Worm (Caenorhabditis elegans) whole organism, L4 larva: ENCODE measurements around the gene K01A11.3.

ENCODE experiments used
- F26F4.8 ChIP-seq: fragments of 200-800 bp; sonication (Bioruptor generic); conservative IDR thresholded peaks from 2 replicates; pipeline ENCODE4 v1.3.6; 2022; ENCODE audit warnings: missing genetic modification characterization, missing compliant biosample characterization
- F49E8.2 ChIP-seq: sonication (generic microtip); optimal IDR thresholded peaks from 2 replicates; lab custom pipeline; 2016; ENCODE audit warnings: missing compliant biosample characterization, mild to moderate bottlenecking, missing genetic modification characterization, borderline replicate concordance
- Y48G9A.11 ChIP-seq: fragments of 200-800 bp; sonication (Bioruptor generic); IDR thresholded peaks from 2 replicates; pipeline ENCODE4 v1.3.6; 2022; ENCODE audit warnings: missing genetic modification reagents, missing genetic modification characterization, missing compliant biosample characterization
- Y5F2A.4 ChIP-seq: fragments of 200-800 bp; sonication (Bioruptor generic); optimal IDR thresholded peaks from 2 replicates; lab custom pipeline; 2018; ENCODE audit warnings: mild to moderate bottlenecking, missing genetic modification characterization, missing compliant biosample characterization
- ZK337.2 ChIP-seq: fragments of 200-800 bp; sonication (Bioruptor generic); IDR thresholded peaks from 2 replicates; pipeline ENCODE4 v1.3.6; 2022; ENCODE audit warnings: missing genetic modification reagents, missing genetic modification characterization, missing compliant biosample characterization
- ZK546.5 ChIP-seq, 2 experiments: sonication (generic microtip); optimal IDR thresholded peaks; 2 replicates each; lab custom pipeline; 2017; ENCODE audit warnings: missing biosample characterization in 2 of 2, missing genetic modification characterization in 2 of 2
- aha-1 ChIP-seq: fragments of 150-350 bp; peaks from one replicate; lab custom pipeline; 2014; ENCODE audit warnings: missing biosample characterization, missing genetic modification characterization
- aly-2 ChIP-seq: sonication (generic microtip); optimal IDR thresholded peaks from 2 replicates; lab custom pipeline; 2018; ENCODE audit warnings: missing biosample characterization, missing genetic modification characterization
- ama-1 ChIP-seq: fragments of 150-350 bp; optimal IDR thresholded peaks from 2 replicates; lab custom pipeline; 2014; ENCODE audit warnings: inconsistent platforms, mixed read lengths
- arid-1 ChIP-seq: fragments of 200-800 bp; sonication (Bioruptor generic); conservative IDR thresholded peaks from 2 replicates; pipeline ENCODE4 v1.3.6; 2022; ENCODE audit warnings: missing genetic modification reagents, missing genetic modification characterization, missing compliant biosample characterization
- attf-4 ChIP-seq: sonication (generic microtip); optimal IDR thresholded peaks from 3 replicates; lab custom pipeline; 2017; ENCODE audit warnings: missing biosample characterization, missing genetic modification characterization
- ceh-28 ChIP-seq: fragments of 150-350 bp; optimal IDR thresholded peaks from 2 replicates; lab custom pipeline; 2014; ENCODE audit warnings: missing biosample characterization, missing genetic modification reagents, missing genetic modification characterization
- ceh-32 ChIP-seq: sonication (generic microtip); optimal IDR thresholded peaks from 2 replicates; lab custom pipeline; 2016; ENCODE audit warnings: mild to moderate bottlenecking, missing genetic modification characterization, missing compliant biosample characterization; ENCODE audit not compliant: poor library complexity
- ceh-62 ChIP-seq: sonication (generic microtip); optimal IDR thresholded peaks from 2 replicates; lab custom pipeline; 2017; ENCODE audit warnings: missing biosample characterization, missing genetic modification characterization
- ctbp-1 ChIP-seq: fragments of 200-800 bp; sonication (Bioruptor generic); IDR thresholded peaks from 2 replicates; pipeline ENCODE4 v1.3.6; 2022; ENCODE audit warnings: missing genetic modification reagents, missing genetic modification characterization, missing compliant biosample characterization
- daf-12 ChIP-seq: fragments of 150-350 bp; optimal IDR thresholded peaks from 2 replicates; lab custom pipeline; 2014; ENCODE audit warnings: missing biosample characterization, missing genetic modification reagents, missing genetic modification characterization
- daf-16 ChIP-seq, 3 experiments: sonication (generic microtip); optimal IDR thresholded peaks; 2 replicates each; lab custom pipeline; 2016 to 2017; ENCODE audit warnings: missing genetic modification characterization in 3 of 3, missing genetic modification reagents in 3 of 3, mild to moderate bottlenecking in 2 of 3, missing compliant biosample characterization in 2 of 3, missing biosample characterization in 1 of 3, moderate library complexity in 1 of 3
- dmd-6 ChIP-seq: fragments of 200-800 bp; sonication (Bioruptor generic); IDR thresholded peaks from 2 replicates; pipeline ENCODE4 v1.3.6; 2022; ENCODE audit warnings: missing genetic modification reagents, missing genetic modification characterization, missing compliant biosample characterization
- dmd-8 ChIP-seq: fragments of 200-800 bp; sonication (Bioruptor generic); IDR thresholded peaks from 2 replicates; pipeline ENCODE4 v1.3.6; 2022; ENCODE audit warnings: missing genetic modification characterization, missing compliant biosample characterization
- dmd-9 ChIP-seq: fragments of 200-800 bp; sonication (Bioruptor generic); IDR thresholded peaks from 2 replicates; pipeline ENCODE4 v1.3.6; 2022; ENCODE audit warnings: missing genetic modification reagents, missing genetic modification characterization, missing compliant biosample characterization
- dpl-1 ChIP-seq: fragments of 150-350 bp; optimal IDR thresholded peaks from 2 replicates; lab custom pipeline; 2014; ENCODE audit warnings: missing biosample characterization, missing genetic modification reagents, missing genetic modification characterization
- duxl-1 ChIP-seq: sonication (generic microtip); optimal IDR thresholded peaks from 2 replicates; lab custom pipeline; 2016; ENCODE audit warnings: mild to moderate bottlenecking, missing genetic modification characterization, moderate library complexity, missing compliant biosample characterization; ENCODE audit not compliant: poor library complexity
- dve-1 ChIP-seq: sonication (generic microtip); optimal IDR thresholded peaks from 2 replicates; lab custom pipeline; 2017; ENCODE audit warnings: antibody characterized with exemption, mild to moderate bottlenecking, missing genetic modification characterization, missing compliant biosample characterization; ENCODE audit not compliant: insufficient read depth
- fos-1 ChIP-seq: fragments of 150-350 bp; optimal IDR thresholded peaks from 2 replicates; lab custom pipeline; 2014; ENCODE audit warnings: missing biosample characterization, missing genetic modification characterization
- hlh-11 ChIP-seq: fragments of 200-800 bp; sonication (Bioruptor generic); optimal IDR thresholded peaks from 2 replicates; lab custom pipeline; 2018; ENCODE audit warnings: mild to moderate bottlenecking, missing genetic modification characterization, missing compliant biosample characterization
- jun-1 ChIP-seq: fragments of 150-350 bp; optimal IDR thresholded peaks from 2 replicates; lab custom pipeline; 2014; ENCODE audit warnings: missing biosample characterization, missing genetic modification reagents, missing genetic modification characterization
- lin-1 ChIP-seq: fragments of 200-800 bp; sonication (Bioruptor generic); IDR thresholded peaks from 2 replicates; pipeline ENCODE4 v1.3.6; 2022; ENCODE audit warnings: missing genetic modification reagents, missing genetic modification characterization, missing compliant biosample characterization
- lin-15B ChIP-seq: fragments of 150-350 bp; sonication (generic microtip); optimal IDR thresholded peaks from 3 replicates; lab custom pipeline; 2014; ENCODE audit warnings: missing biosample characterization, missing genetic modification characterization
- lir-3 ChIP-seq: sonication (generic microtip); optimal IDR thresholded peaks from 2 replicates; lab custom pipeline; 2016; ENCODE audit warnings: mild to moderate bottlenecking, missing genetic modification characterization, missing compliant biosample characterization
- madf-5 ChIP-seq, 2 experiments: fragments of 200-800 bp; sonication (Bioruptor generic); IDR thresholded peaks; 2 replicates each; pipeline ENCODE4 v1.3.6; 2022; ENCODE audit warnings: missing compliant biosample characterization in 2 of 2, missing genetic modification characterization in 2 of 2
- mdt-29 ChIP-seq: fragments of 200-800 bp; sonication (Bioruptor generic); IDR thresholded peaks from 2 replicates; pipeline ENCODE4 v1.3.6; 2022; ENCODE audit warnings: missing genetic modification reagents, missing genetic modification characterization, missing compliant biosample characterization
- mxl-2 ChIP-seq: fragments of 200-800 bp; sonication (Bioruptor generic); conservative IDR thresholded peaks from 2 replicates; pipeline ENCODE4 v1.3.6; 2022; ENCODE audit warnings: missing genetic modification reagents, missing genetic modification characterization, missing compliant biosample characterization
- nhr-111 ChIP-seq: fragments of 200-800 bp; sonication (Bioruptor generic); optimal IDR thresholded peaks from 2 replicates; lab custom pipeline; 2018; ENCODE audit warnings: mild to moderate bottlenecking, missing genetic modification characterization, missing compliant biosample characterization
- nhr-25 ChIP-seq: sonication (generic microtip); optimal IDR thresholded peaks from 2 replicates; lab custom pipeline; 2017; ENCODE audit warnings: missing genetic modification characterization, mild to moderate bottlenecking, missing compliant biosample characterization, antibody characterized with exemption, moderate library complexity, borderline replicate concordance; ENCODE audit not compliant: insufficient read depth
- nhr-28 ChIP-seq: fragments of 150-350 bp; optimal IDR thresholded peaks from 2 replicates; lab custom pipeline; 2014; ENCODE audit warnings: missing biosample characterization, missing genetic modification characterization
- nhr-6 ChIP-seq: fragments of 150-350 bp; optimal IDR thresholded peaks from 2 replicates; lab custom pipeline; 2014; ENCODE audit warnings: missing biosample characterization, missing genetic modification characterization
- php-3 ChIP-seq: fragments of 200-800 bp; sonication (Bioruptor generic); IDR thresholded peaks from 2 replicates; pipeline ENCODE4 v1.3.6; 2022; ENCODE audit warnings: missing genetic modification reagents, missing genetic modification characterization, missing compliant biosample characterization
- pqm-1 ChIP-seq: sonication (generic microtip); optimal IDR thresholded peaks from 2 replicates; lab custom pipeline; 2017; ENCODE audit warnings: missing biosample characterization, missing genetic modification characterization
- snpc-1.2 ChIP-seq: fragments of 200-800 bp; sonication (Bioruptor generic); IDR thresholded peaks from 2 replicates; pipeline ENCODE4 v1.3.6; 2022; ENCODE audit warnings: missing genetic modification reagents, missing genetic modification characterization, missing compliant biosample characterization
- spr-1 ChIP-seq: sonication (generic microtip); optimal IDR thresholded peaks from 2 replicates; lab custom pipeline; 2016; ENCODE audit warnings: mild to moderate bottlenecking, missing genetic modification characterization, missing compliant biosample characterization
- tag-97 ChIP-seq: fragments of 200-800 bp; sonication (Bioruptor generic); IDR thresholded peaks from 2 replicates; pipeline ENCODE4 v1.3.6; 2022; ENCODE audit warnings: missing genetic modification characterization, missing compliant biosample characterization
- unc-130 ChIP-seq: sonication (generic microtip); optimal IDR thresholded peaks from 2 replicates; lab custom pipeline; 2016; ENCODE audit warnings: missing genetic modification reagents, missing genetic modification characterization, missing compliant biosample characterization
- zfp-2 ChIP-seq: sonication (generic microtip); optimal IDR thresholded peaks from 2 replicates; lab custom pipeline; 2016; ENCODE audit warnings: mild to moderate bottlenecking, missing genetic modification characterization, missing compliant biosample characterization
- zip-2 ChIP-seq: fragments of 150-350 bp; optimal IDR thresholded peaks from 2 replicates; lab custom pipeline; 2014; ENCODE audit warnings: missing biosample characterization, missing genetic modification characterization

The K01A11.3 gene

ce11 chrIII:3468384-3468783 is 16.0 kb upstream of the K01A11.3 start:
- peak; percentile 62 for TF ChIP-seq aha-1
- no peak for TF ChIP-seq F26F4.8
- TF ChIP-seq dve-1 (tag; lab: Kevin White, UChicago) = peak; percentile 5
- TF ChIP-seq arid-1 (GFP tag; lab: Robert Waterston, UW) = no peak
- no peak for TF ChIP-seq php-3 (GFP tag; lab: Robert Waterston, UW)
- peak; percentile 20; the same call in 1 of the 2 replicates for TF ChIP-seq dmd-6
- peak; percentile 33 for TF ChIP-seq hlh-11
- no peak for TF ChIP-seq spr-1 (tag; lab: Kevin White, UChicago)
- TF ChIP-seq nhr-28 = peak; percentile 36
- TF ChIP-seq pqm-1 (tag; lab: Kevin White, UChicago) = peak; percentile 30

- no peak for TF ChIP-seq unc-130
- no peak for TF ChIP-seq nhr-25 (tag; lab: Kevin White, UChicago)
- TF ChIP-seq nhr-6 = no peak
- no peak for TF ChIP-seq Y5F2A.4 (GFP tag; lab: Kevin White, UChicago)
- no peak for TF ChIP-seq arid-1 (GFP tag; lab: Robert Waterston, UW)
- no peak for TF ChIP-seq lir-3 (tag; lab: Kevin White, UChicago)
- TF ChIP-seq jun-1 (tag; lab: Kevin White, UChicago) = no peak
- no peak for TF ChIP-seq dmd-9 (GFP tag; lab: Robert Waterston, UW)
These were observed 14.6 kb upstream of the K01A11.3 start for ce11 chrIII:3467013-3467412.

DNA sequence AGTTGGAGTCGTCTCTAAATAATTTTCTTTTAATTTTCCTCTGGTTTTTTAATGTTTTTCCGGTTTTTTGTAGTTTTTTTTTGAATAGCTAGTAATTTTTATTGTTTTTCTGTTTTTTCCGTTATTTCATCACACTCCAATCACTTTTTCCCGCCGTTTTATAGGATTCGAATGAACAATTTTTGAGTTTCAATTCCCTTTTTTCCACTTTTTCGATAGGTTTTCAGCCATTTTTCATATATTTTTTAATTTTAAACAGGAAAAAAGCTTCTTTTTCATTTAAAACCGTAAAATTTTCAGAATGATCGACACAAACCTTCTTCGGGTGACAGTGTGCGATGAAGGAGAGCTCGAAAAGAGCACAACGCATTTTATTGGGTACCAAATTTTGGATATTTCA is 9.0 kb upstream of the K01A11.3 start, which contains the start of gene pph-6:
TSS of gene pph-6 (plus strand) at position 301 of the 400 bp plus-strand sequence.
- no peak for TF ChIP-seq ceh-62 (tag; lab: Kevin White, UChicago)
- TF ChIP-seq, all 104 proteins: peak for 0

- peak; percentile 97 for TF ChIP-seq dpl-1
- peak; percentile 88 for TF ChIP-seq ctbp-1 (GFP tag; lab: Robert Waterston, UW)
- 0 out of 2 replicates have a peak, but pooled peaks have one; percentile 23 for TF ChIP-seq mxl-2 (GFP tag; lab: Robert Waterston, UW)
- TF ChIP-seq lin-1 (GFP tag; lab: Robert Waterston, UW) = peak; percentile 86
- peak; percentile 75 for TF ChIP-seq nhr-25 (tag; lab: Kevin White, UChicago)
- TF ChIP-seq fos-1 (tag; lab: Kevin White, UChicago) = no peak
- TF ChIP-seq daf-16 (GFP tag; optimal IDR thresholded peaks at IDR 0.05; lab: Kevin White, UChicago) = peak in 1 of 2 experiments; percentile 82
- TF ChIP-seq daf-16 (tag; optimal IDR thresholded peaks at IDR 0.05; lab: Kevin White, UChicago) = peak; percentile 35
- TF ChIP-seq ceh-32 = no peak
- peak; percentile 84 for TF ChIP-seq lin-15B (tag; lab: Kevin White, UChicago)
- peak in 1 of 2 experiments; percentile 42 for TF ChIP-seq ZK546.5 (tag; optimal IDR thresholded peaks at IDR 0.05; lab: Kevin White, UChicago)
- peak; percentile 64 for TF ChIP-seq snpc-1.2
- TF ChIP-seq aha-1 = peak; percentile 97
- no peak for TF ChIP-seq F26F4.8
- no peak for TF ChIP-seq nhr-111
- peak; percentile 91 for TF ChIP-seq dmd-6
- TF ChIP-seq ZK337.2 (GFP tag; lab: Robert Waterston, UW) = peak; percentile 67; the same call in 1 of the 2 replicates
- TF ChIP-seq dmd-8 = peak; percentile 35; the same call in 1 of the 2 replicates
- TF ChIP-seq php-3 (GFP tag; lab: Robert Waterston, UW) = peak; percentile 89
- no peak for TF ChIP-seq madf-5 (GFP tag; IDR thresholded peaks at IDR 0.05; lab: Robert Waterston, UW)
- TF ChIP-seq lir-3 (tag; lab: Kevin White, UChicago) = peak; percentile 65
- peak; percentile 92 for TF ChIP-seq mdt-29 (GFP tag; lab: Robert Waterston, UW)
- peak; percentile 87 for TF ChIP-seq ama-1 (lab: Kevin White, UChicago)
- peak; percentile 74 for TF ChIP-seq zip-2
- TF ChIP-seq tag-97 (GFP tag; lab: Robert Waterston, UW) = no peak
- peak; percentile 93 for TF ChIP-seq duxl-1
- no peak for TF ChIP-seq daf-12 (tag; lab: Kevin White, UChicago)
- TF ChIP-seq ceh-28 (tag; lab: Kevin White, UChicago) = no peak
- TF ChIP-seq aly-2 (tag; lab: Kevin White, UChicago) = no peak
- TF ChIP-seq F49E8.2 (tag; lab: Kevin White, UChicago) = peak; percentile 88
- TF ChIP-seq Y48G9A.11 = peak; percentile 82
- peak; percentile 55 for TF ChIP-seq zfp-2
- TF ChIP-seq attf-4 (tag; lab: Kevin White, UChicago) = no peak
- peak; percentile 94 for TF ChIP-seq nhr-6
These were observed 7.6 kb upstream of the K01A11.3 start, which contains the start of gene C34C12.8 for ce11 chrIII:3460061-3460460. Gene C34C12.8, plus strand, starts transcription at chrIII:3460406.
